Fruit fly (Drosophila melanogaster) whole organism: ENCODE results near the gene lwr.

Experiments used
- CG8478 ChIP-seq: fragments of >200 bp; optimal IDR thresholded peaks from 2 replicates; lab custom pipeline; 2018; ENCODE audit warnings: inconsistent platforms
- Dll ChIP-seq: fragments of >200 bp; optimal IDR thresholded peaks from 2 replicates; lab custom pipeline; 2017
- EcR ChIP-seq, 2 experiments: fragments of >200 bp; optimal IDR thresholded peaks; 2 replicates each; lab custom pipeline; 2017; ENCODE audit warnings: missing biosample characterization in 2 of 2, missing genetic modification characterization in 2 of 2, missing genetic modification reagents in 2 of 2
- pan ChIP-seq: fragments of >200 bp; optimal IDR thresholded peaks from 2 replicates; lab custom pipeline; 2017
- psq ChIP-seq: fragments of >200 bp; optimal IDR thresholded peaks from 2 replicates; lab custom pipeline; 2017
- usp ChIP-seq: fragments of >200 bp; optimal IDR thresholded peaks from 2 replicates; lab custom pipeline; 2017; ENCODE audit warnings: missing biosample characterization, missing genetic modification characterization, mixed read lengths

lwr gene

DNA sequence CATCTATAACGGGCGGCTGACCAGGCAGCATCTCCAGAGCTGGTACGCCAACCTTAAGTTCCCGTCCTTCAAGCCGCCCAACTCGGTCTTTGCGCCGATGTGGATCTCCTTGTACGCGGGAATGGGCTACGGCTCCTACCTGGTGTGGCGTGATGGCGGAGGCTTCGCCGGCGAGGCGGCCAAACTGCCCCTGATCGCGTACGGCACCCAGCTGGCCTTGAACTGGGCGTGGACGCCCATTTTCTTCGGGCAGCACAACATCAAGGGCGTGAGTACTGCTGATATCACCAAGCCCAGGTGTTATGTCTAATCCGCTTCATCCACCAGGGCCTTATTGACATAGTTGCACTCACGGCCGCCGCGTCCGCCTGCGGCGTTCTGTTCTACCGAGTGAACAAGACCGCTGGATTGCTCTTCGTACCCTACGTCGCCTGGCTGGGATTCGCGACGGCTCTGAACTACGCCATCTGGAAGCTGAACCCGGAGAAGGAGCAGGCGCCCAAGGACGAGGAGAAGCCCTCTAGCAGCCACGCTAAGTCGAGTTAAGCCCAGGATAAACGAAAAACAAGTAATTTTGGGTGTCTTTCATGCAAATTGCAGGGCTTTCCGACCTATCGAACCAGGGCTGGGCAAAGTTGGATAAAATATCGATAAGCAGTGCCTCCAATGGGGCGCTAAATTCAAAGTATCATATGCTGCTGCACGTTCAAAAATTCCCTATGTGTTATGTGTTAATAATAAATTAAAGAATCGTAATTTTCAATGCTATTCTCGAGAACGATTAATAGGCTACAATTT lies 17.6 kb upstream of the lwr start, which contains the start of gene rempA:
rempA (minus strand) TSS at position 541 of the 798 bp plus-strand sequence.
- TF ChIP-seq usp (no peak), pan (lab: Kevin White, UChicago) (no peak), EcR (GFP tag; optimal IDR thresholded peaks at IDR 0.05; lab: Kevin White, UChicago) (no peak), CG8478 (lab: Kevin White, UChicago) (no peak), Dll (lab: Kevin White, UChicago) (peak; percentile 36), psq (lab: Kevin White, UChicago) (no peak)

- no peak for TF ChIP-seq Dll (lab: Kevin White, UChicago)
- no peak for TF ChIP-seq CG8478 (lab: Kevin White, UChicago)
- no peak for TF ChIP-seq EcR (GFP tag; optimal IDR thresholded peaks at IDR 0.05; lab: Kevin White, UChicago)
- no peak for TF ChIP-seq psq (lab: Kevin White, UChicago)
- no peak for TF ChIP-seq usp
- TF ChIP-seq pan (lab: Kevin White, UChicago): no peak
Measured at dm6 chr2L:559311-559710, 16.9 kb upstream of the lwr start, which contains the start of gene Tspo. Gene Tspo, plus strand, starts transcription at chr2L:559612.

- TF ChIP-seq usp: no peak
- no peak for TF ChIP-seq psq (lab: Kevin White, UChicago)
- peak; percentile 83 for TF ChIP-seq Dll (lab: Kevin White, UChicago)
Measured at dm6 chr2L:552432-552929, 10.1 kb upstream of the lwr start, which contains the start of gene Ets21C. Gene Ets21C, minus strand, starts transcription at chr2L:552923.

dm6 chr2L:549637-550036 lies 7.3 kb upstream of the lwr start:
- TF ChIP-seq EcR (GFP tag; optimal IDR thresholded peaks at IDR 0.05; lab: Kevin White, UChicago) (no peak), pan (lab: Kevin White, UChicago) (peak; percentile 64), psq (lab: Kevin White, UChicago) (no peak), CG8478 (lab: Kevin White, UChicago) (no peak)

DNA sequence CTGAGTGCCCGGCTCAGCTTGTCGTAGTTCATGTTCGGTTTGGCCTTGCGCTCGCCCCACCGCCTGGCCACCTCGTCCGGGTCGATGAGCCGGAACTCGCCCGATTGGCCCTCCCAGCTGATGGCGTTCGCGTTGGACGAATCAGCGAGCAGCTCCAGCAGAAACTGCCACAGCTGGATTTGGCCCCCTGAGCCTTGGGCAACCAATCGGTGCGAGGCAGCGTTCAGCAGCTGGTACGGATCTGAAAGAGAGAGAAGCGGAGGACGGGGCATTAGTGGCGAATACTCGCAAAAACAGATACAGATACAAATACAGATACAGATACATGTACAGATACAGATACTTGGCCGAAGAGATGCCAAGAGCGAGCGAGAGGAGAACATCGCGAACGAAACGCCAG lies 5.6 kb upstream of the lwr start:
- TF ChIP-seq CG8478 (lab: Kevin White, UChicago): peak; percentile 34
- TF ChIP-seq usp: no peak

dm6 chr2L:544444-545179 lies 2.2 kb upstream of the lwr start, which contains the start of the genes Spp and nAChRbeta3:
Gene Spp, minus strand, starts transcription at chr2L:544653.
Gene nAChRbeta3, plus strand, starts transcription at chr2L:545129.
- TF ChIP-seq Dll (lab: Kevin White, UChicago) (no peak), usp (no peak), psq (lab: Kevin White, UChicago) (no peak), EcR (GFP tag; optimal IDR thresholded peaks at IDR 0.05; lab: Kevin White, UChicago) (no peak), pan (lab: Kevin White, UChicago) (no peak), CG8478 (lab: Kevin White, UChicago) (no peak)

- no peak for TF ChIP-seq EcR (GFP tag; optimal IDR thresholded peaks at IDR 0.05; lab: Kevin White, UChicago)
- TF ChIP-seq pan (lab: Kevin White, UChicago): no peak
- no peak for TF ChIP-seq usp
- TF ChIP-seq psq (lab: Kevin White, UChicago): no peak
- TF ChIP-seq Dll (lab: Kevin White, UChicago): no peak
- no peak for TF ChIP-seq CG8478 (lab: Kevin White, UChicago)
Measured at dm6 chr2L:543799-544198, 1.4 kb upstream of the lwr start.

- TF ChIP-seq usp: no peak
- TF ChIP-seq EcR (GFP tag; optimal IDR thresholded peaks at IDR 0.05; lab: Kevin White, UChicago): no peak
- TF ChIP-seq Dll (lab: Kevin White, UChicago): no peak
- no peak for TF ChIP-seq CG8478 (lab: Kevin White, UChicago)
- TF ChIP-seq pan (lab: Kevin White, UChicago): no peak
- TF ChIP-seq psq (lab: Kevin White, UChicago): no peak
Measured at dm6 chr2L:540572-541210, 1.7 kb downstream of the lwr start.

DNA sequence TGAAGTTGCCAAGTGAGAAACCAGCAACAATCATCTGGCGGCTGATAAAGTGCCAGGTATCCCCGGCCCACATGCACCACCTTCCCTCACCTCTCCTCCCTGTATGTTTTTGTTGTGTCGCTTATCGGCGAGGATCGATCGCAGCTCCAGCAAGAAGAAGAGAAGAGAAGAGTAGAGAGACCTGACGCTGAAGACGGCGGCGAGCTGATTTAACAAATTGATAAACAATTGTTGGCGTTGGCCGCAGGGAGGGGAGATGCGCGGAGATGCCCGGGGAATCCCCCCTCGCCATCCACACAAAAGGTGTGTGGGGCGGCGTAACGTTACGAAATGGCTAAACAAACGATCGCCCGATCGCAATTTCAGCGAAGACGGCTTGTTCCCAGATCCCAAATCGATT lies 8.6 kb downstream of the lwr start:
- TF ChIP-seq EcR (GFP tag; optimal IDR thresholded peaks at IDR 0.05; lab: Kevin White, UChicago) (no peak), psq (lab: Kevin White, UChicago) (no peak), CG8478 (lab: Kevin White, UChicago) (no peak), pan (lab: Kevin White, UChicago) (no peak), usp (no peak), Dll (lab: Kevin White, UChicago) (no peak)

- TF ChIP-seq usp (no peak), Dll (lab: Kevin White, UChicago) (peak; percentile 13), CG8478 (lab: Kevin White, UChicago) (no peak), EcR (GFP tag; optimal IDR thresholded peaks at IDR 0.05; lab: Kevin White, UChicago) (no peak), psq (lab: Kevin White, UChicago) (no peak)
Measured at dm6 chr2L:530245-530644, 12.1 kb downstream of the lwr start.

DNA sequence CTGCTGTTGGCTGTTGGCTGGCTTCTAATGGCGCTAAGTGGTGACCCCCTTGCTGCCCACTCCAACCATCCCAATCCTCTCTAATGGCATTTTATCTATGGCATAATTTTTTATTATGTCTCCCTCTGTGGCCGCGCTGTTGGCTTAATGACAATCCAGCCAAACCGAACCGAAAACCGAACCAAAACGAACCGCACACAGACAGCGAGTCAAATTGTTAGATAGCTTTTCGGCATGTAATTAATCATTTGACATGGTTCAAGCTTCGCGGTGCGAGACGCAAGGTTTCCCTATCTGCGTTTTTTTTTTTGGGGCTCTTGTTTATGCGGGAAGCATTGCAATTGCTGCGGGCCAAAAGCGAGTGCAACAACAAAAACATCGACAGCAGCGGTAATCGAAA lies 14.7 kb downstream of the lwr start:
- TF ChIP-seq pan (lab: Kevin White, UChicago): no peak
- TF ChIP-seq Dll (lab: Kevin White, UChicago): no peak
- no peak for TF ChIP-seq usp
